Fruit fly (Drosophila melanogaster) whole organism, embryonic: ENCODE data around the gene CG15927.

Source experiments
- Adf1 ChIP-seq: fragments of 200-800 bp; sonication (Bioruptor generic); IDR thresholded peaks from 2 replicates; pipeline ENCODE4 v1.3.6; 2022; ENCODE audit warnings: missing biosample characterization, missing genetic modification characterization
- Atf3 ChIP-seq: fragments of 200-800 bp; sonication (Bioruptor generic); optimal IDR thresholded peaks from 3 replicates; lab custom pipeline; 2016; ENCODE audit warnings: missing biosample characterization, missing genetic modification characterization
- CG10543 ChIP-seq: fragments of 200-800 bp; sonication (Bioruptor generic); optimal IDR thresholded peaks from 3 replicates; lab custom pipeline; 2017; ENCODE audit warnings: missing biosample characterization, mild to moderate bottlenecking, missing genetic modification characterization, moderate library complexity
- CG10654 ChIP-seq: fragments of 200-800 bp; sonication (Bioruptor generic); optimal IDR thresholded peaks from 2 replicates; lab custom pipeline; 2016; ENCODE audit warnings: missing biosample characterization, missing genetic modification characterization
- CG11723 ChIP-seq: fragments of 200-800 bp; sonication (Bioruptor generic); optimal IDR thresholded peaks from 2 replicates; lab custom pipeline; 2017; ENCODE audit warnings: missing biosample characterization, mild to moderate bottlenecking, missing genetic modification characterization
- CG13296 ChIP-seq: fragments of 200-800 bp; sonication (Bioruptor generic); optimal IDR thresholded peaks from 3 replicates; lab custom pipeline; 2018; ENCODE audit warnings: missing biosample characterization, mild to moderate bottlenecking, missing genetic modification characterization
- CG16779 ChIP-seq: fragments of 200-800 bp; sonication (Bioruptor generic); IDR thresholded peaks from 2 replicates; pipeline ENCODE4 v1.3.6; 2022; ENCODE audit warnings: missing biosample characterization, missing genetic modification characterization
- CG17802 ChIP-seq: fragments of 200-800 bp; sonication (Bioruptor generic); optimal IDR thresholded peaks from 2 replicates; lab custom pipeline; 2018; ENCODE audit warnings: missing biosample characterization, mild to moderate bottlenecking, missing genetic modification characterization, moderate library complexity
- CG18476 ChIP-seq: fragments of 200-800 bp; sonication (Bioruptor generic); optimal IDR thresholded peaks from 2 replicates; lab custom pipeline; 2016; ENCODE audit warnings: missing biosample characterization, mild to moderate bottlenecking, missing genetic modification characterization
- CG18619 ChIP-seq: fragments of 200-800 bp; sonication (Bioruptor generic); optimal IDR thresholded peaks from 3 replicates; lab custom pipeline; 2017; ENCODE audit warnings: missing biosample characterization, mild to moderate bottlenecking, missing genetic modification characterization
- CG2712 ChIP-seq: fragments of 200-800 bp; optimal IDR thresholded peaks from 3 replicates; lab custom pipeline; 2019; ENCODE audit warnings: missing biosample characterization, mild to moderate bottlenecking, missing genetic modification characterization, moderate library complexity
- CG3163 ChIP-seq: fragments of 200-800 bp; sonication (Bioruptor generic); optimal IDR thresholded peaks from 3 replicates; lab custom pipeline; 2016; ENCODE audit warnings: missing biosample characterization, missing genetic modification characterization
- CG34422 ChIP-seq: fragments of 200-800 bp; sonication (Bioruptor generic); IDR thresholded peaks from 3 replicates; pipeline ENCODE4 v1.3.6; 2022; ENCODE audit warnings: missing biosample characterization, missing genetic modification characterization
- CG4328 ChIP-seq: fragments of 200-800 bp; sonication (Bioruptor generic); optimal IDR thresholded peaks from 3 replicates; lab custom pipeline; 2017; ENCODE audit warnings: missing biosample characterization, missing genetic modification reagents, missing genetic modification characterization
- CG4360 ChIP-seq: fragments of 200-800 bp; sonication (Bioruptor generic); IDR thresholded peaks from 2 replicates; pipeline ENCODE4 v1.3.6; 2022; ENCODE audit warnings: missing biosample characterization, missing genetic modification characterization
- CG9437 ChIP-seq: fragments of 200-800 bp; sonication (Bioruptor generic); optimal IDR thresholded peaks from 2 replicates; lab custom pipeline; 2018; ENCODE audit warnings: missing biosample characterization, mild to moderate bottlenecking, missing genetic modification characterization
- CG9727 ChIP-seq: fragments of 200-800 bp; sonication (Bioruptor generic); optimal IDR thresholded peaks from 3 replicates; lab custom pipeline; 2017; ENCODE audit warnings: missing biosample characterization, mild to moderate bottlenecking, missing genetic modification characterization
- CG9817 ChIP-seq: fragments of 200-800 bp; sonication (Bioruptor generic); optimal IDR thresholded peaks from 2 replicates; lab custom pipeline; 2018; ENCODE audit warnings: missing biosample characterization, mild to moderate bottlenecking, missing genetic modification characterization, moderate library complexity
- Chrac-16 ChIP-seq: fragments of 200-800 bp; sonication (Bioruptor generic); optimal IDR thresholded peaks from 3 replicates; lab custom pipeline; 2016; ENCODE audit warnings: missing biosample characterization, missing genetic modification characterization
- Dek ChIP-seq: fragments of 200-800 bp; sonication (Bioruptor generic); optimal IDR thresholded peaks from 3 replicates; lab custom pipeline; 2019; ENCODE audit warnings: missing biosample characterization, mild to moderate bottlenecking, missing genetic modification characterization, moderate library complexity
- Dfd ChIP-seq, 2 experiments: fragments of >200 bp; optimal IDR thresholded peaks; 2 replicates each; lab custom pipeline; 2017; ENCODE audit warnings: missing biosample characterization in 2 of 2, missing genetic modification characterization in 2 of 2
- E2f2 ChIP-seq: fragments of 200-800 bp; sonication (Bioruptor generic); IDR thresholded peaks from 2 replicates; pipeline ENCODE4 v1.3.6; 2022; ENCODE audit warnings: missing biosample characterization, missing genetic modification characterization
- Hand ChIP-seq: fragments of 200-800 bp; sonication (Bioruptor generic); optimal IDR thresholded peaks from 2 replicates; lab custom pipeline; 2017; ENCODE audit warnings: mild to moderate bottlenecking, missing biosample characterization, missing genetic modification reagents, missing genetic modification characterization
- Hey ChIP-seq: fragments of 200-800 bp; sonication (Bioruptor generic); optimal IDR thresholded peaks from 3 replicates; lab custom pipeline; 2018; ENCODE audit warnings: missing biosample characterization, mild to moderate bottlenecking, missing genetic modification characterization
- Jarid2 ChIP-seq: fragments of 200-800 bp; sonication (Bioruptor generic); optimal IDR thresholded peaks from 3 replicates; lab custom pipeline; 2017; ENCODE audit warnings: mild to moderate bottlenecking, missing biosample characterization, missing genetic modification reagents, missing genetic modification characterization
- Kr ChIP-seq: fragments of 200-800 bp; sonication (Bioruptor generic); optimal IDR thresholded peaks from 2 replicates; lab custom pipeline; 2017; ENCODE audit warnings: missing biosample characterization, mild to moderate bottlenecking, missing genetic modification characterization
- Max ChIP-seq: fragments of 200-800 bp; sonication (Bioruptor generic); optimal IDR thresholded peaks from 2 replicates; lab custom pipeline; 2016; ENCODE audit warnings: missing biosample characterization, mild to moderate bottlenecking, missing genetic modification characterization
- Mrtf ChIP-seq: fragments of 200-800 bp; sonication (Bioruptor generic); IDR thresholded peaks from 3 replicates; pipeline ENCODE4 v1.3.6; 2022; ENCODE audit warnings: missing biosample characterization, missing genetic modification characterization
- NFAT ChIP-seq: fragments of 200-800 bp; sonication (Bioruptor generic); IDR thresholded peaks from 2 replicates; pipeline ENCODE4 v1.3.6; 2022; ENCODE audit warnings: missing biosample characterization, missing genetic modification characterization
- Trl ChIP-seq, 3 experiments: fragments of >200 bp in 2 of 3; fragments of 200-800 bp in 1 of 3; sonication (Bioruptor generic) in 1 of 3; optimal IDR thresholded peaks; 2 replicates in 1 of 3; 3 replicates in 2 of 3; lab custom pipeline; 2016 to 2017; ENCODE audit warnings: missing biosample characterization in 1 of 3, missing genetic modification characterization in 1 of 3
- Vsx1 ChIP-seq: fragments of 200-800 bp; sonication (Bioruptor generic); optimal IDR thresholded peaks from 2 replicates; lab custom pipeline; 2017; ENCODE audit warnings: missing biosample characterization, mild to moderate bottlenecking, missing genetic modification characterization, missing genetic modification reagents
- bigmax ChIP-seq: fragments of 200-800 bp; sonication (Bioruptor generic); optimal IDR thresholded peaks from 2 replicates; lab custom pipeline; 2018; ENCODE audit warnings: missing biosample characterization, mild to moderate bottlenecking, missing genetic modification characterization
- cg ChIP-seq: fragments of 200-800 bp; sonication (Bioruptor generic); optimal IDR thresholded peaks from 3 replicates; lab custom pipeline; 2019; ENCODE audit warnings: missing biosample characterization, mild to moderate bottlenecking, missing genetic modification characterization, moderate library complexity
- dpn ChIP-seq, 2 experiments: fragments of 200-800 bp; sonication (Bioruptor generic); optimal IDR thresholded peaks; 3 replicates each; lab custom pipeline; 2016; ENCODE audit warnings: missing biosample characterization in 2 of 2, missing genetic modification characterization in 2 of 2
- ems ChIP-seq: fragments of 200-800 bp; sonication (Bioruptor generic); optimal IDR thresholded peaks from 3 replicates; lab custom pipeline; 2016; ENCODE audit warnings: missing biosample characterization, missing genetic modification characterization
- eve ChIP-seq, 2 experiments: fragments of >200 bp; optimal IDR thresholded peaks; 2 replicates each; lab custom pipeline; 2017; ENCODE audit warnings: missing biosample characterization in 2 of 2, missing genetic modification characterization in 2 of 2
- insv ChIP-seq, 2 experiments: fragments of 200-800 bp; sonication (Bioruptor generic); optimal IDR thresholded peaks; 3 replicates each; lab custom pipeline; 2016 to 2018; ENCODE audit warnings: missing biosample characterization in 2 of 2, missing genetic modification characterization in 2 of 2
- klu ChIP-seq: fragments of 200-800 bp; sonication (Bioruptor generic); IDR thresholded peaks from 2 replicates; pipeline ENCODE4 v1.3.6; 2022; ENCODE audit warnings: missing biosample characterization, missing genetic modification characterization
- lilli ChIP-seq: fragments of 200-800 bp; sonication (Bioruptor generic); optimal IDR thresholded peaks from 3 replicates; lab custom pipeline; 2016; ENCODE audit warnings: missing biosample characterization, missing genetic modification characterization
- lov ChIP-seq, 2 experiments: fragments of 200-800 bp in 1 of 2; fragments of >200 bp in 1 of 2; sonication (Bioruptor generic) in 1 of 2; IDR thresholded peaks in 1 of 2; optimal IDR thresholded peaks in 1 of 2; 2 replicates in 1 of 2; 3 replicates in 1 of 2; pipeline versions ENCODE4 v1.3.6 to Lab custom; 2017 to 2022; ENCODE audit warnings: missing biosample characterization in 1 of 2, missing genetic modification characterization in 1 of 2
- prd ChIP-seq, 3 experiments: fragments of >200 bp in 2 of 3; fragments of 200-800 bp in 1 of 3; sonication (Bioruptor generic) in 1 of 3; optimal IDR thresholded peaks in 2 of 3; IDR thresholded peaks in 1 of 3; 2 replicates in 2 of 3; 3 replicates in 1 of 3; pipeline versions ENCODE4 v1.3.6 to Lab custom; 2017 to 2022; ENCODE audit warnings: missing biosample characterization in 1 of 3, missing genetic modification characterization in 1 of 3
- sna ChIP-seq: fragments of 200-800 bp; sonication (Bioruptor generic); IDR thresholded peaks from 2 replicates; pipeline ENCODE4 v1.3.6; 2022; ENCODE audit warnings: missing biosample characterization, missing genetic modification characterization; ENCODE audit not compliant: partially characterized antibody
- ssp ChIP-seq: fragments of 200-800 bp; sonication (Bioruptor generic); IDR thresholded peaks from 2 replicates; pipeline ENCODE4 v1.3.6; 2022; ENCODE audit warnings: missing biosample characterization, missing genetic modification characterization
- tin ChIP-seq: fragments of 200-800 bp; sonication (Bioruptor generic); optimal IDR thresholded peaks from 3 replicates; lab custom pipeline; 2016; ENCODE audit warnings: missing biosample characterization, missing genetic modification characterization
- vfl ChIP-seq: fragments of 200-800 bp; sonication (Bioruptor generic); optimal IDR thresholded peaks from 2 replicates; lab custom pipeline; 2016; ENCODE audit warnings: missing biosample characterization, missing genetic modification characterization
- wek ChIP-seq: fragments of 200-800 bp; sonication (Bioruptor generic); optimal IDR thresholded peaks from 3 replicates; lab custom pipeline; 2018; ENCODE audit warnings: missing biosample characterization, mild to moderate bottlenecking, missing genetic modification characterization, moderate library complexity
- yki ChIP-seq: fragments of >200 bp; optimal IDR thresholded peaks from 3 replicates; lab custom pipeline; 2018
- z ChIP-seq: fragments of 200-800 bp; sonication (Bioruptor generic); IDR thresholded peaks from 3 replicates; pipeline ENCODE4 v1.3.6; 2022; ENCODE audit warnings: missing biosample characterization, missing genetic modification characterization

The CG15927 gene

dm6 chrX:12470187-12470931, 15.8 kb downstream of the CG15927 start (continued):
- TF ChIP-seq E2f2 (GFP tag; lab: Robert Waterston, UW) (peak; percentile 59; the same call in 1 of the 2 replicates), CG9727 (GFP tag; lab: Kevin White, UChicago) (peak; percentile 67), CG2712 (tag; lab: Kevin White, UChicago) (peak; percentile 45), CG11723 (GFP tag; lab: Kevin White, UChicago) (peak; percentile 29), wek (GFP tag; lab: Kevin White, UChicago) (no peak), CG9437 (GFP tag; lab: Kevin White, UChicago) (peak; percentile 39), CG16779 (GFP tag; lab: Robert Waterston, UW) (no peak), sna (GFP tag; lab: Robert Waterston, UW) (no peak), Chrac-16 (GFP tag; lab: Kevin White, UChicago) (peak; percentile 19), Vsx1 (GFP tag; lab: Kevin White, UChicago) (no peak), ems (GFP tag; lab: Kevin White, UChicago) (no peak), klu (GFP tag; lab: Robert Waterston, UW) (peak; percentile 59; the same call in 1 of the 2 replicates), CG10654 (GFP tag; lab: Kevin White, UChicago) (no peak), Adf1 (GFP tag; lab: Robert Waterston, UW) (peak; percentile 54; the same call in 1 of the 2 replicates), CG9817 (tag; lab: Kevin White, UChicago) (peak; percentile 59), CG13296 (peak; percentile 60), tin (GFP tag; lab: Kevin White, UChicago) (no peak), CG4328 (GFP tag; lab: Kevin White, UChicago) (peak; percentile 39), CG18619 (GFP tag; lab: Kevin White, UChicago) (peak; percentile 52), Mrtf (GFP tag; lab: Robert Waterston, UW) (peak; percentile 62; the same call in 2 of the 3 replicates), Atf3 (GFP tag; lab: Kevin White, UChicago) (peak; percentile 68), insv (GFP tag; optimal IDR thresholded peaks at IDR 0.05; lab: Kevin White, UChicago) (no peak), Max (no peak), lilli (GFP tag; lab: Kevin White, UChicago) (peak; percentile 32), Kr (GFP tag; lab: Kevin White, UChicago) (no peak), CG4360 (GFP tag; lab: Robert Waterston, UW) (0 out of 2 replicates have a peak, but pooled peaks have one; percentile 25)

dm6 chrX:12471408-12471807, 16.9 kb downstream of the CG15927 start:
- TF ChIP-seq NFAT (GFP tag; lab: Robert Waterston, UW) (peak; percentile 32; the same call in 1 of the 2 replicates), z (GFP tag; lab: Robert Waterston, UW) (no peak), CG10543 (GFP tag; lab: Kevin White, UChicago) (peak; percentile 18), Trl (optimal IDR thresholded peaks at IDR 0.05; lab: Kevin White, UChicago) (peak; percentile 73 to 75), Trl (GFP tag; optimal IDR thresholded peaks at IDR 0.05; lab: Kevin White, UChicago) (no peak), Dek (tag; lab: Kevin White, UChicago) (no peak), CG3163 (GFP tag; lab: Kevin White, UChicago) (peak; percentile 29), Dfd (GFP tag; optimal IDR thresholded peaks at IDR 0.05; lab: Kevin White, UChicago) (no peak), Hand (GFP tag; lab: Kevin White, UChicago) (no peak), CG34422 (GFP tag; lab: Robert Waterston, UW) (peak; percentile 38; the same call in 1 of the 3 replicates), cg (peak; percentile 49), CG18476 (no peak), prd (optimal IDR thresholded peaks at IDR 0.05; lab: Kevin White, UChicago) (no peak), prd (GFP tag; IDR thresholded peaks at IDR 0.05; lab: Robert Waterston, UW) (no peak), ssp (GFP tag; lab: Robert Waterston, UW) (no peak), bigmax (no peak), eve (GFP tag; optimal IDR thresholded peaks at IDR 0.05; lab: Kevin White, UChicago) (no peak), CG17802 (tag; lab: Kevin White, UChicago) (no peak), Hey (tag; lab: Kevin White, UChicago) (no peak), dpn (GFP tag; optimal IDR thresholded peaks at IDR 0.05; lab: Kevin White, UChicago) (no peak), Jarid2 (peak; percentile 43), yki (lab: Kevin White, UChicago) (no peak), vfl (GFP tag; lab: Kevin White, UChicago) (no peak), lov (optimal IDR thresholded peaks at IDR 0.05; lab: Kevin White, UChicago) (no peak), lov (GFP tag; IDR thresholded peaks at IDR 0.05; lab: Robert Waterston, UW) (no peak)
